Worm (Caenorhabditis elegans) whole organism, young adult: ENCODE data around the gene C25H3.10.

Experiments used
- him-1 ChIP-seq: sonication (generic microtip); optimal IDR thresholded peaks from 2 replicates; lab custom pipeline; 2016; ENCODE audit warnings: missing genotype, missing genetic modification reagents, missing genetic modification characterization, missing compliant biosample characterization
- lag-1 ChIP-seq: fragments of 200-800 bp; sonication (Bioruptor generic); IDR thresholded peaks from 2 replicates; pipeline ENCODE4 v1.3.6; 2022; ENCODE audit warnings: missing genetic modification reagents, missing genetic modification characterization, missing compliant biosample characterization
- pha-4 ChIP-seq: fragments of 150-350 bp; sonication (generic microtip); optimal IDR thresholded peaks from 2 replicates; lab custom pipeline; 2014; ENCODE audit warnings: missing biosample characterization, missing genetic modification reagents, missing genetic modification characterization

- TF ChIP-seq pha-4, result no peak
- TF ChIP-seq lag-1, result no peak
- TF ChIP-seq him-1, result no peak
Measured at ce11 chrII:5738795-5739194, 40.0 kb upstream of the C25H3.10 start, which contains the start of gene hlh-14.
